Worm (Caenorhabditis elegans) whole organism, late embryonic: Measurements from ENCODE around the gene D1054.8.

Experiments used
- C38D4.7 ChIP-seq: fragments of 200-800 bp; sonication (Bioruptor generic); optimal IDR thresholded peaks from 2 replicates; lab custom pipeline; 2018; ENCODE audit warnings: mild to moderate bottlenecking, missing genetic modification characterization, moderate library complexity, missing compliant biosample characterization
- F13H6.1 ChIP-seq: sonication (generic microtip); optimal IDR thresholded peaks from 2 replicates; lab custom pipeline; 2016; ENCODE audit warnings: missing genetic modification characterization, missing compliant biosample characterization
- ahr-1 ChIP-seq: sonication (generic microtip); optimal IDR thresholded peaks from 2 replicates; lab custom pipeline; 2016; ENCODE audit warnings: missing genetic modification characterization, missing compliant biosample characterization
- ceh-19 ChIP-seq: fragments of 200-800 bp; sonication (Bioruptor generic); optimal IDR thresholded peaks from 2 replicates; lab custom pipeline; 2018; ENCODE audit warnings: mild to moderate bottlenecking, missing genetic modification characterization, missing compliant biosample characterization
- ceh-30 ChIP-seq: fragments of 150-350 bp; optimal IDR thresholded peaks from 2 replicates; lab custom pipeline; 2014; ENCODE audit warnings: missing biosample characterization, missing genetic modification characterization
- ceh-31 ChIP-seq: sonication (generic microtip); optimal IDR thresholded peaks from 2 replicates; lab custom pipeline; 2016; ENCODE audit warnings: missing genetic modification characterization, missing compliant biosample characterization
- ceh-34 ChIP-seq: sonication (generic microtip); optimal IDR thresholded peaks from 2 replicates; lab custom pipeline; 2016; ENCODE audit warnings: mild to moderate bottlenecking, missing genetic modification characterization, missing compliant biosample characterization
- dmd-4 ChIP-seq: sonication (generic microtip); optimal IDR thresholded peaks from 2 replicates; lab custom pipeline; 2016; ENCODE audit warnings: borderline replicate concordance, missing genetic modification characterization, missing compliant biosample characterization
- elt-2 ChIP-seq: sonication (generic microtip); optimal IDR thresholded peaks from 2 replicates; lab custom pipeline; 2016; ENCODE audit warnings: missing genetic modification reagents, missing genetic modification characterization, missing compliant biosample characterization
- elt-4 ChIP-seq: sonication (generic microtip); optimal IDR thresholded peaks from 2 replicates; lab custom pipeline; 2016; ENCODE audit warnings: missing genetic modification characterization, missing compliant biosample characterization
- eyg-1 ChIP-seq: sonication (generic microtip); optimal IDR thresholded peaks from 2 replicates; lab custom pipeline; 2016; ENCODE audit warnings: missing genotype, missing genetic modification characterization, missing compliant biosample characterization
- hlh-30 ChIP-seq: sonication (generic microtip); optimal IDR thresholded peaks from 2 replicates; lab custom pipeline; 2017; ENCODE audit warnings: antibody characterized with exemption, missing genetic modification characterization, missing compliant biosample characterization; ENCODE audit not compliant: insufficient read depth
- hlh-6 ChIP-seq: sonication (generic microtip); optimal IDR thresholded peaks from 2 replicates; lab custom pipeline; 2016; ENCODE audit warnings: missing genotype, missing genetic modification characterization, missing compliant biosample characterization
- hlh-8 ChIP-seq: sonication (generic microtip); optimal IDR thresholded peaks from 2 replicates; lab custom pipeline; 2016; ENCODE audit warnings: missing genotype, missing genetic modification characterization, missing compliant biosample characterization
- nhr-11 ChIP-seq: fragments of 150-350 bp; optimal IDR thresholded peaks from 2 replicates; lab custom pipeline; 2014; ENCODE audit warnings: missing biosample characterization, missing genetic modification characterization
- nhr-232 ChIP-seq: sonication (generic microtip); optimal IDR thresholded peaks from 2 replicates; lab custom pipeline; 2016; ENCODE audit warnings: missing genetic modification characterization, missing compliant biosample characterization
- pax-1 ChIP-seq: fragments of 150-350 bp; optimal IDR thresholded peaks from 2 replicates; lab custom pipeline; 2014; ENCODE audit warnings: missing biosample characterization, missing genetic modification characterization
- sdc-2 ChIP-seq: sonication (generic microtip); optimal IDR thresholded peaks from 2 replicates; lab custom pipeline; 2016; ENCODE audit warnings: missing genotype, missing genetic modification characterization, missing compliant biosample characterization
- sox-2 ChIP-seq: fragments of 200-800 bp; sonication (Bioruptor generic); IDR thresholded peaks from 2 replicates; pipeline ENCODE4 v1.3.6; 2022; ENCODE audit warnings: missing genetic modification reagents, missing genetic modification characterization, missing compliant biosample characterization
- unc-42 ChIP-seq: sonication (generic microtip); optimal IDR thresholded peaks from 2 replicates; lab custom pipeline; 2016; ENCODE audit warnings: missing genotype, missing genetic modification characterization, missing compliant biosample characterization
- unc-86 ChIP-seq: sonication (generic microtip); optimal IDR thresholded peaks from 2 replicates; lab custom pipeline; 2016; ENCODE audit warnings: missing genetic modification characterization, missing compliant biosample characterization
- zip-5 ChIP-seq: sonication (generic microtip); optimal IDR thresholded peaks from 2 replicates; lab custom pipeline; 2016; ENCODE audit warnings: missing genetic modification characterization, missing compliant biosample characterization

D1054.8 gene

ce11 chrV:10814333-10814732 lies 30.2 kb downstream of the D1054.8 start:
- TF ChIP-seq ceh-34 (tag; lab: Kevin White, UChicago) (no peak), hlh-30 (no peak), elt-2 (tag; lab: Kevin White, UChicago) (no peak)

ce11 chrV:10816831-10817230 lies 32.7 kb downstream of the D1054.8 start:
- no peak for TF ChIP-seq F13H6.1 (tag; lab: Kevin White, UChicago)
- peak; percentile 88 for TF ChIP-seq unc-42 (tag; lab: Kevin White, UChicago)

- TF ChIP-seq unc-42 (tag; lab: Kevin White, UChicago) (peak; percentile 67), zip-5 (tag; lab: Kevin White, UChicago) (no peak)
Measured at ce11 chrV:10818498-10818897, 34.4 kb downstream of the D1054.8 start.

- TF ChIP-seq ahr-1 (tag; lab: Kevin White, UChicago) (no peak), ceh-19 (no peak), ceh-30 (tag; lab: Kevin White, UChicago) (no peak), hlh-8 (tag; lab: Kevin White, UChicago) (no peak), ceh-31 (no peak), eyg-1 (tag; lab: Kevin White, UChicago) (no peak), pax-1 (tag; lab: Kevin White, UChicago) (no peak), sdc-2 (tag; lab: Kevin White, UChicago) (no peak), unc-86 (tag; lab: Kevin White, UChicago) (no peak), nhr-11 (tag; lab: Kevin White, UChicago) (no peak)
Measured at ce11 chrV:10824711-10825110, 40.6 kb downstream of the D1054.8 start, which contains the start of gene nrx-1. Gene nrx-1 (plus strand): TSS chrV:10825011.

ce11 chrV:10832862-10833261 lies 48.8 kb downstream of the D1054.8 start:
- no peak for TF ChIP-seq nhr-232 (tag; lab: Kevin White, UChicago)
- no peak for TF ChIP-seq hlh-6 (tag; lab: Kevin White, UChicago)

ce11 chrV:10834682-10835219 lies 50.6 kb downstream of the D1054.8 start:
- TF ChIP-seq unc-42 (tag; lab: Kevin White, UChicago) (peak; percentile 37), sdc-2 (tag; lab: Kevin White, UChicago) (no peak), dmd-4 (no peak), sox-2 (GFP tag; lab: Robert Waterston, UW) (no peak), C38D4.7 (GFP tag; lab: Kevin White, UChicago) (no peak), elt-4 (no peak)
